Fruit fly (Drosophila melanogaster): Measurements from ENCODE around the gene polo.

The polo gene

dm6 chr3L:20302081-20302630 lies 7.3 kb upstream of the polo start, which contains the start of gene Pex23:
TSS of gene Pex23 (minus strand) at chr3L:20302141.
- TF ChIP-seq N (GFP tag; optimal IDR thresholded peaks at IDR 0.05) (no peak), psq (GFP tag; optimal IDR thresholded peaks at IDR 0.05) (peak; percentile 69), dl (GFP tag; optimal IDR thresholded peaks at IDR 0.05; ENCODE audit: insufficient read depth in 1 of 2, partially characterized antibody in 2 of 2) (no peak), h (GFP tag; optimal IDR thresholded peaks at IDR 0.05) (peak; percentile 86), Abd-B (GFP tag; optimal IDR thresholded peaks at IDR 0.05) (no peak), Dif (GFP tag; optimal IDR thresholded peaks at IDR 0.05; ENCODE audit: partially characterized antibody) (no peak), Rel (GFP tag; optimal IDR thresholded peaks at IDR 0.05) (no peak), Rel (tag; optimal IDR thresholded peaks at IDR 0.05) (peak; percentile 32), lola (GFP tag; optimal IDR thresholded peaks at IDR 0.05) (no peak), dmrt93B (GFP tag; optimal IDR thresholded peaks at IDR 0.05) (no peak), HLH106 (tag; optimal IDR thresholded peaks at IDR 0.05) (peak; percentile 78), Hnf4 (GFP tag; optimal IDR thresholded peaks at IDR 0.05) (no peak), jim (GFP tag; optimal IDR thresholded peaks at IDR 0.05) (no peak), Dfd (GFP tag; optimal IDR thresholded peaks at IDR 0.05) (no peak), Mio (GFP tag; optimal IDR thresholded peaks at IDR 0.05) (no peak), foxo (GFP tag; optimal IDR thresholded peaks at IDR 0.05) (peak in 1 of 2 experiments; percentile 84), OdsH (GFP tag; optimal IDR thresholded peaks at IDR 0.05) (peak; percentile 67), rgr (GFP tag; optimal IDR thresholded peaks at IDR 0.05) (peak; percentile 85), Sp1 (GFP tag; optimal IDR thresholded peaks at IDR 0.05) (peak; percentile 58), Vsx2 (GFP tag; optimal IDR thresholded peaks at IDR 0.05; ENCODE audit: partially characterized antibody) (no peak), usp (GFP tag; optimal IDR thresholded peaks at IDR 0.05) (no peak), pan (optimal IDR thresholded peaks at IDR 0.05) (no peak), woc (GFP tag; optimal IDR thresholded peaks at IDR 0.05) (peak; percentile 72), Jra (GFP tag; optimal IDR thresholded peaks at IDR 0.05) (peak; percentile 84), fru (GFP tag; optimal IDR thresholded peaks at IDR 0.05) (peak; percentile 87), dsf (GFP tag; optimal IDR thresholded peaks at IDR 0.05; ENCODE audit: borderline replicate concordance) (peak; percentile 84), sage (GFP tag; optimal IDR thresholded peaks at IDR 0.05) (peak; percentile 45), sv (GFP tag; optimal IDR thresholded peaks at IDR 0.05) (peak; percentile 83), Myc (optimal IDR thresholded peaks at IDR 0.05) (peak; percentile 26), GATAd (GFP tag; optimal IDR thresholded peaks at IDR 0.05) (peak; percentile 70), CG9705 (GFP tag; optimal IDR thresholded peaks at IDR 0.05) (peak; percentile 58), Hr83 (GFP tag; optimal IDR thresholded peaks at IDR 0.05; ENCODE audit: poor library complexity, severe bottlenecking) (peak; percentile 68), brk (GFP tag; optimal IDR thresholded peaks at IDR 0.05) (no peak), CG32264 (GFP tag; optimal IDR thresholded peaks at IDR 0.05) (no peak), Hr78 (GFP tag; optimal IDR thresholded peaks at IDR 0.05) (no peak), tai (GFP tag; optimal IDR thresholded peaks at IDR 0.05) (no peak), ey (GFP tag; optimal IDR thresholded peaks at IDR 0.05) (peak; percentile 82)

- TF ChIP-seq sage (GFP tag; optimal IDR thresholded peaks at IDR 0.05) (no peak), tai (GFP tag; optimal IDR thresholded peaks at IDR 0.05) (no peak), Sp1 (GFP tag; optimal IDR thresholded peaks at IDR 0.05) (no peak), ey (GFP tag; optimal IDR thresholded peaks at IDR 0.05) (no peak), pan (optimal IDR thresholded peaks at IDR 0.05) (no peak), woc (GFP tag; optimal IDR thresholded peaks at IDR 0.05) (no peak), Abd-B (GFP tag; optimal IDR thresholded peaks at IDR 0.05) (no peak), sv (GFP tag; optimal IDR thresholded peaks at IDR 0.05) (no peak), Jra (GFP tag; optimal IDR thresholded peaks at IDR 0.05) (no peak), Mio (GFP tag; optimal IDR thresholded peaks at IDR 0.05) (no peak), br (GFP tag; optimal IDR thresholded peaks at IDR 0.05) (no peak), Myc (optimal IDR thresholded peaks at IDR 0.05) (no peak), CrebA (GFP tag; optimal IDR thresholded peaks at IDR 0.05; ENCODE audit: borderline replicate concordance) (no peak), fru (GFP tag; optimal IDR thresholded peaks at IDR 0.05) (no peak), lola (GFP tag; optimal IDR thresholded peaks at IDR 0.05) (no peak), Rel (GFP tag; optimal IDR thresholded peaks at IDR 0.05) (no peak), Rel (tag; optimal IDR thresholded peaks at IDR 0.05) (no peak), foxo (GFP tag; optimal IDR thresholded peaks at IDR 0.05) (no peak)
Observed at dm6 chr3L:20306142-20306541, 3.3 kb upstream of the polo start, which contains the start of gene CG32225. TSS of gene CG32225 (minus strand) at chr3L:20306283.

Data from whole organism, wandering third instar larva.